Worm (Caenorhabditis elegans) whole organism, late embryonic: ENCODE measurements around the gene sulp-7.

Source experiments
- F13H6.1 ChIP-seq: sonication (generic microtip); optimal IDR thresholded peaks from 2 replicates; lab custom pipeline; 2016; ENCODE audit warnings: missing genetic modification characterization, missing compliant biosample characterization
- K02D7.2 ChIP-seq: sonication (generic microtip); optimal IDR thresholded peaks from 2 replicates; lab custom pipeline; 2017; ENCODE audit warnings: mild to moderate bottlenecking, missing genetic modification characterization, missing compliant biosample characterization
- K09A11.1 ChIP-seq: sonication (generic microtip); optimal IDR thresholded peaks from 2 replicates; lab custom pipeline; 2017; ENCODE audit warnings: antibody characterized with exemption, mild to moderate bottlenecking, missing genetic modification characterization, missing compliant biosample characterization; ENCODE audit not compliant: insufficient read depth
- T23F11.4 ChIP-seq: fragments of 200-800 bp; sonication (Bioruptor generic); optimal IDR thresholded peaks from 2 replicates; lab custom pipeline; 2018; ENCODE audit warnings: mild to moderate bottlenecking, missing genetic modification characterization, missing compliant biosample characterization
- ahr-1 ChIP-seq: sonication (generic microtip); optimal IDR thresholded peaks from 2 replicates; lab custom pipeline; 2016; ENCODE audit warnings: missing genetic modification characterization, missing compliant biosample characterization
- ama-1 ChIP-seq: fragments of 150-350 bp; optimal IDR thresholded peaks from 2 replicates; lab custom pipeline; 2014
- ceh-18 ChIP-seq: sonication (generic microtip); optimal IDR thresholded peaks from 2 replicates; lab custom pipeline; 2016; ENCODE audit warnings: missing genetic modification characterization, missing compliant biosample characterization
- ceh-19 ChIP-seq: fragments of 200-800 bp; sonication (Bioruptor generic); optimal IDR thresholded peaks from 2 replicates; lab custom pipeline; 2018; ENCODE audit warnings: mild to moderate bottlenecking, missing genetic modification characterization, missing compliant biosample characterization
- ceh-2 ChIP-seq: sonication (generic microtip); optimal IDR thresholded peaks from 2 replicates; lab custom pipeline; 2016; ENCODE audit warnings: missing genotype, missing genetic modification characterization, missing compliant biosample characterization
- ceh-22 ChIP-seq: sonication (generic microtip); optimal IDR thresholded peaks from 2 replicates; lab custom pipeline; 2017; ENCODE audit warnings: missing biosample characterization, missing genetic modification characterization
- ceh-24 ChIP-seq: sonication (generic microtip); optimal IDR thresholded peaks from 2 replicates; lab custom pipeline; 2016; ENCODE audit warnings: mild to moderate bottlenecking, missing genetic modification characterization, missing compliant biosample characterization
- ceh-30 ChIP-seq: fragments of 150-350 bp; optimal IDR thresholded peaks from 2 replicates; lab custom pipeline; 2014; ENCODE audit warnings: missing biosample characterization, missing genetic modification characterization
- ceh-31 ChIP-seq: sonication (generic microtip); optimal IDR thresholded peaks from 2 replicates; lab custom pipeline; 2016; ENCODE audit warnings: missing genetic modification characterization, missing compliant biosample characterization
- ceh-34 ChIP-seq: sonication (generic microtip); optimal IDR thresholded peaks from 2 replicates; lab custom pipeline; 2016; ENCODE audit warnings: mild to moderate bottlenecking, missing genetic modification characterization, missing compliant biosample characterization
- ceh-48 ChIP-seq: sonication (generic microtip); optimal IDR thresholded peaks from 2 replicates; lab custom pipeline; 2016; ENCODE audit warnings: missing genetic modification characterization, inconsistent platforms, missing compliant biosample characterization
- ceh-6 ChIP-seq: fragments of 200-800 bp; sonication (Bioruptor generic); optimal IDR thresholded peaks from 2 replicates; lab custom pipeline; 2018; ENCODE audit warnings: mild to moderate bottlenecking, missing genetic modification characterization, missing compliant biosample characterization
- elt-2 ChIP-seq: sonication (generic microtip); optimal IDR thresholded peaks from 2 replicates; lab custom pipeline; 2016; ENCODE audit warnings: missing genetic modification reagents, missing genetic modification characterization, missing compliant biosample characterization
- elt-4 ChIP-seq: sonication (generic microtip); optimal IDR thresholded peaks from 2 replicates; lab custom pipeline; 2016; ENCODE audit warnings: missing genetic modification characterization, missing compliant biosample characterization
- fax-1 ChIP-seq: sonication (generic microtip); optimal IDR thresholded peaks from 2 replicates; lab custom pipeline; 2016; ENCODE audit warnings: missing genotype, missing genetic modification characterization, missing compliant biosample characterization
- fkh-10 ChIP-seq: fragments of 150-350 bp; optimal IDR thresholded peaks from 2 replicates; lab custom pipeline; 2014; ENCODE audit warnings: missing biosample characterization, missing genetic modification reagents, missing genetic modification characterization
- fkh-6 ChIP-seq: sonication (generic microtip); optimal IDR thresholded peaks from 2 replicates; lab custom pipeline; 2016; ENCODE audit warnings: missing genetic modification characterization, missing compliant biosample characterization
- gmeb-2 ChIP-seq: sonication (generic microtip); optimal IDR thresholded peaks from 2 replicates; lab custom pipeline; 2016; ENCODE audit warnings: missing genetic modification characterization, inconsistent platforms, missing compliant biosample characterization
- hlh-13 ChIP-seq: fragments of 200-800 bp; sonication (Bioruptor generic); optimal IDR thresholded peaks from 2 replicates; lab custom pipeline; 2018; ENCODE audit warnings: mild to moderate bottlenecking, missing genetic modification characterization, missing compliant biosample characterization
- hlh-6 ChIP-seq: sonication (generic microtip); optimal IDR thresholded peaks from 2 replicates; lab custom pipeline; 2016; ENCODE audit warnings: missing genotype, missing genetic modification characterization, missing compliant biosample characterization
- hlh-8 ChIP-seq: sonication (generic microtip); optimal IDR thresholded peaks from 2 replicates; lab custom pipeline; 2016; ENCODE audit warnings: missing genotype, missing genetic modification characterization, missing compliant biosample characterization
- lim-6 ChIP-seq: sonication (generic microtip); optimal IDR thresholded peaks from 2 replicates; lab custom pipeline; 2016; ENCODE audit warnings: missing genetic modification characterization, missing compliant biosample characterization
- lin-11 ChIP-seq: fragments of 200-800 bp; sonication (Bioruptor generic); optimal IDR thresholded peaks from 2 replicates; lab custom pipeline; 2018; ENCODE audit warnings: mild to moderate bottlenecking, missing genetic modification characterization, missing compliant biosample characterization
- madf-2 ChIP-seq: sonication (generic microtip); optimal IDR thresholded peaks from 2 replicates; lab custom pipeline; 2017; ENCODE audit warnings: missing genetic modification characterization, missing compliant biosample characterization
- mec-3 ChIP-seq: sonication (generic microtip); optimal IDR thresholded peaks from 2 replicates; lab custom pipeline; 2016; ENCODE audit warnings: borderline replicate concordance, missing genetic modification characterization, missing compliant biosample characterization
- nfya-1 ChIP-seq: sonication (generic microtip); optimal IDR thresholded peaks from 2 replicates; lab custom pipeline; 2017; ENCODE audit warnings: missing genetic modification characterization, mild to moderate bottlenecking, missing compliant biosample characterization, antibody characterized with exemption, moderate library complexity
- nhr-232 ChIP-seq: sonication (generic microtip); optimal IDR thresholded peaks from 2 replicates; lab custom pipeline; 2016; ENCODE audit warnings: missing genetic modification characterization, missing compliant biosample characterization
- npax-4 ChIP-seq: sonication (generic microtip); optimal IDR thresholded peaks from 2 replicates; lab custom pipeline; 2016; ENCODE audit warnings: missing genetic modification characterization, missing compliant biosample characterization
- odd-2 ChIP-seq: sonication (generic microtip); optimal IDR thresholded peaks from 2 replicates; lab custom pipeline; 2017; ENCODE audit warnings: antibody characterized with exemption, mild to moderate bottlenecking, missing genetic modification characterization, missing compliant biosample characterization
- pag-3 ChIP-seq: sonication (generic microtip); optimal IDR thresholded peaks from 2 replicates; lab custom pipeline; 2016; ENCODE audit warnings: missing compliant biosample characterization, missing genetic modification characterization, borderline replicate concordance
- pha-2 ChIP-seq: sonication (generic microtip); optimal IDR thresholded peaks from 2 replicates; lab custom pipeline; 2017; ENCODE audit warnings: mild to moderate bottlenecking, missing genetic modification characterization, missing compliant biosample characterization
- pha-4 ChIP-seq: fragments of 150-350 bp; optimal IDR thresholded peaks from 2 replicates; lab custom pipeline; 2018; ENCODE audit warnings: missing biosample characterization, missing genetic modification reagents, missing genetic modification characterization
- pqm-1 ChIP-seq: sonication (generic microtip); optimal IDR thresholded peaks from 2 replicates; lab custom pipeline; 2016; ENCODE audit warnings: missing genetic modification characterization, missing compliant biosample characterization
- pros-1 ChIP-seq: fragments of 150-350 bp; optimal IDR thresholded peaks from 2 replicates; lab custom pipeline; 2014; ENCODE audit warnings: missing biosample characterization, missing genetic modification reagents, missing genetic modification characterization
- rnt-1 ChIP-seq: sonication (generic microtip); optimal IDR thresholded peaks from 2 replicates; lab custom pipeline; 2016; ENCODE audit warnings: missing genetic modification characterization, missing compliant biosample characterization
- sdc-2 ChIP-seq: sonication (generic microtip); optimal IDR thresholded peaks from 2 replicates; lab custom pipeline; 2016; ENCODE audit warnings: missing genotype, missing genetic modification characterization, missing compliant biosample characterization
- sox-4 ChIP-seq: sonication (generic microtip); optimal IDR thresholded peaks from 2 replicates; lab custom pipeline; 2017; ENCODE audit warnings: mild to moderate bottlenecking, missing genetic modification characterization, inconsistent platforms, missing compliant biosample characterization
- syd-9 ChIP-seq: sonication (generic microtip); optimal IDR thresholded peaks from 2 replicates; lab custom pipeline; 2016; ENCODE audit warnings: mild to moderate bottlenecking, missing genetic modification characterization, moderate library complexity, missing compliant biosample characterization
- tbx-2 ChIP-seq: sonication (generic microtip); optimal IDR thresholded peaks from 2 replicates; lab custom pipeline; 2016; ENCODE audit warnings: missing genetic modification characterization, missing compliant biosample characterization
- tbx-7 ChIP-seq: sonication (generic microtip); optimal IDR thresholded peaks from 2 replicates; lab custom pipeline; 2016; ENCODE audit warnings: missing genotype, missing genetic modification characterization, missing compliant biosample characterization
- ttx-3 ChIP-seq: sonication (generic microtip); optimal IDR thresholded peaks from 2 replicates; lab custom pipeline; 2016; ENCODE audit warnings: missing genetic modification reagents, missing genetic modification characterization, missing compliant biosample characterization
- unc-3 ChIP-seq, 2 experiments: fragments of 200-800 bp in 1 of 2; sonication (Bioruptor generic) in 1 of 2; sonication (generic microtip) in 1 of 2; conservative IDR thresholded peaks in 1 of 2; optimal IDR thresholded peaks in 1 of 2; 2 replicates each; pipeline versions ENCODE4 v1.3.6 to Lab custom; 2016 to 2022; ENCODE audit warnings: missing compliant biosample characterization in 2 of 2, missing genetic modification characterization in 2 of 2, missing genetic modification reagents in 1 of 2
- unc-55 ChIP-seq: sonication (generic microtip); optimal IDR thresholded peaks from 2 replicates; lab custom pipeline; 2017; ENCODE audit warnings: missing biosample characterization, missing genetic modification reagents, missing genetic modification characterization
- unc-86 ChIP-seq: sonication (generic microtip); optimal IDR thresholded peaks from 2 replicates; lab custom pipeline; 2016; ENCODE audit warnings: missing genetic modification characterization, missing compliant biosample characterization
- zip-5 ChIP-seq: sonication (generic microtip); optimal IDR thresholded peaks from 2 replicates; lab custom pipeline; 2016; ENCODE audit warnings: missing genetic modification characterization, missing compliant biosample characterization

Gene sulp-7

ce11 chrX:11093985-11094593 is 13.6 kb downstream of the sulp-7 start (continued):
- TF ChIP-seq T23F11.4 (GFP tag; lab: Kevin White, UChicago) (peak; percentile 43), ceh-6 (GFP tag; lab: Kevin White, UChicago) (peak; percentile 66), hlh-8 (peak; percentile 48), fkh-10 (GFP tag; lab: Kevin White, UChicago) (peak; percentile 91), fax-1 (tag; lab: Kevin White, UChicago) (peak; percentile 51), ceh-34 (tag; lab: Kevin White, UChicago) (peak; percentile 99), pqm-1 (tag; lab: Kevin White, UChicago) (peak; percentile 97), unc-3 (GFP tag; conservative IDR thresholded peaks at IDR 0.05; lab: Robert Waterston, UW) (peak; percentile 80), unc-3 (tag; optimal IDR thresholded peaks at IDR 0.05; lab: Kevin White, UChicago) (peak; percentile 89), fkh-6 (tag; lab: Kevin White, UChicago) (peak; percentile 66), K02D7.2 (tag; lab: Kevin White, UChicago) (peak; percentile 63), pha-4 (peak; percentile 67), ceh-19 (GFP tag; lab: Kevin White, UChicago) (peak; percentile 82), odd-2 (tag; lab: Kevin White, UChicago) (no peak), hlh-13 (peak; percentile 58), ceh-22 (tag; lab: Kevin White, UChicago) (peak; percentile 94), sdc-2 (tag; lab: Kevin White, UChicago) (peak; percentile 100), ceh-2 (peak; percentile 81), hlh-6 (tag; lab: Kevin White, UChicago) (peak; percentile 87), unc-55 (GFP tag; lab: Kevin White, UChicago) (peak; percentile 96), npax-4 (peak; percentile 15), ceh-48 (tag; lab: Kevin White, UChicago) (peak; percentile 100), syd-9 (tag; lab: Kevin White, UChicago) (peak; percentile 94), gmeb-2 (tag; lab: Kevin White, UChicago) (peak; percentile 48), zip-5 (peak; percentile 36), ceh-24 (no peak)

- TF ChIP-seq elt-2 (tag; lab: Kevin White, UChicago) = peak; percentile 83
- TF ChIP-seq zip-5 = no peak
- no peak for TF ChIP-seq unc-55 (GFP tag; lab: Kevin White, UChicago)
- no peak for TF ChIP-seq ceh-30 (tag; lab: Kevin White, UChicago)
- TF ChIP-seq odd-2 (tag; lab: Kevin White, UChicago) = no peak
- TF ChIP-seq ceh-18 = peak; percentile 76
- TF ChIP-seq rnt-1 (tag; lab: Kevin White, UChicago) = peak; percentile 78
- TF ChIP-seq ceh-34 (tag; lab: Kevin White, UChicago) = peak; percentile 75
- peak; percentile 29 for TF ChIP-seq ahr-1 (tag; lab: Kevin White, UChicago)
- peak; percentile 34 for TF ChIP-seq K09A11.1 (tag; lab: Kevin White, UChicago)
- peak; percentile 97 for TF ChIP-seq sdc-2 (tag; lab: Kevin White, UChicago)
- peak; percentile 74 for TF ChIP-seq unc-86
- no peak for TF ChIP-seq pag-3 (tag; lab: Kevin White, UChicago)
- peak; percentile 73 for TF ChIP-seq nfya-1 (tag; lab: Kevin White, UChicago)
- TF ChIP-seq ceh-31 (tag; lab: Kevin White, UChicago) = peak; percentile 78
- peak; percentile 8 for TF ChIP-seq tbx-7
- TF ChIP-seq pqm-1 (tag; lab: Kevin White, UChicago) = peak; percentile 47
- TF ChIP-seq sox-4 (tag; lab: Kevin White, UChicago) = peak; percentile 40
- TF ChIP-seq ama-1 = no peak
- TF ChIP-seq mec-3 (tag; lab: Kevin White, UChicago) = peak; percentile 40
- peak; percentile 62 for TF ChIP-seq lim-6 (tag; lab: Kevin White, UChicago)
- TF ChIP-seq madf-2 (tag; lab: Kevin White, UChicago) = peak; percentile 71
- peak; percentile 71 for TF ChIP-seq nhr-232
- TF ChIP-seq elt-4 (tag; lab: Kevin White, UChicago) = peak; percentile 67
- peak; percentile 65 for TF ChIP-seq pha-2 (tag; lab: Kevin White, UChicago)
- TF ChIP-seq F13H6.1 (tag; lab: Kevin White, UChicago) = peak; percentile 59
- TF ChIP-seq ceh-19 (GFP tag; lab: Kevin White, UChicago) = peak; percentile 41
- TF ChIP-seq tbx-2 (tag; lab: Kevin White, UChicago) = peak; percentile 80
- TF ChIP-seq ttx-3 (tag; lab: Kevin White, UChicago) = peak; percentile 73
- peak; percentile 77 for TF ChIP-seq ceh-6 (GFP tag; lab: Kevin White, UChicago)
- TF ChIP-seq lin-11 = peak; percentile 53
- TF ChIP-seq pha-4 = no peak
- TF ChIP-seq pros-1 (tag; lab: Kevin White, UChicago) = no peak
- TF ChIP-seq ceh-48 (tag; lab: Kevin White, UChicago) = peak; percentile 62
Measured at ce11 chrX:11095480-11095879, 15.0 kb downstream of the sulp-7 start.
